Fruit fly (Drosophila melanogaster) whole organism, prepupa: ENCODE results near the gene CG31313.
A peak's percentile ranks its signal among the peaks of the same experiment; 100 is the strongest.

Experiments
- CG16779 ChIP-seq: fragments of 200-800 bp; sonication (Bioruptor generic); optimal IDR thresholded peaks from 3 replicates; lab custom pipeline; 2017; ENCODE audit warnings: missing biosample characterization, mild to moderate bottlenecking, missing genetic modification characterization
- CG6808 ChIP-seq: fragments of 200-800 bp; sonication (Bioruptor generic); optimal IDR thresholded peaks from 3 replicates; lab custom pipeline; 2017; ENCODE audit warnings: missing biosample characterization, missing genetic modification characterization, mild to moderate bottlenecking, moderate library complexity, missing genetic modification reagents
- CG6854 ChIP-seq: fragments of 200-800 bp; sonication (Bioruptor generic); optimal IDR thresholded peaks from 2 replicates; lab custom pipeline; 2017; ENCODE audit warnings: missing biosample characterization, mild to moderate bottlenecking, missing genetic modification characterization
- Smox ChIP-seq: fragments of 200-800 bp; sonication (Bioruptor generic); optimal IDR thresholded peaks from 3 replicates; lab custom pipeline; 2016; ENCODE audit warnings: missing biosample characterization, missing genetic modification characterization
- Sox102F ChIP-seq: fragments of 200-800 bp; sonication (Bioruptor generic); optimal IDR thresholded peaks from 2 replicates; lab custom pipeline; 2016; ENCODE audit warnings: missing biosample characterization, mild to moderate bottlenecking, missing genetic modification characterization
- Sox14 ChIP-seq: fragments of 200-800 bp; sonication (Bioruptor generic); optimal IDR thresholded peaks from 3 replicates; lab custom pipeline; 2016; ENCODE audit warnings: missing biosample characterization, missing genetic modification characterization
- Sox15 ChIP-seq: fragments of 200-800 bp; sonication (Bioruptor generic); optimal IDR thresholded peaks from 3 replicates; lab custom pipeline; 2016; ENCODE audit warnings: missing biosample characterization, missing genetic modification characterization
- dsx ChIP-seq: fragments of 200-800 bp; optimal IDR thresholded peaks from 3 replicates; lab custom pipeline; 2019; ENCODE audit warnings: missing biosample characterization, mild to moderate bottlenecking, missing genetic modification characterization, moderate library complexity; ENCODE audit not compliant: poor library complexity, severe bottlenecking
- fkh ChIP-seq: fragments of 200-800 bp; sonication (Bioruptor generic); optimal IDR thresholded peaks from 3 replicates; lab custom pipeline; 2017; ENCODE audit warnings: missing biosample characterization, mild to moderate bottlenecking, missing genetic modification characterization, moderate library complexity
- lz ChIP-seq: fragments of 200-800 bp; sonication (Bioruptor generic); optimal IDR thresholded peaks from 3 replicates; lab custom pipeline; 2016; ENCODE audit warnings: missing biosample characterization, missing genetic modification characterization

- TF ChIP-seq Smox (GFP tag; lab: Kevin White, UChicago) (peak; percentile 11), dsx (peak; percentile 45), lz (GFP tag; lab: Kevin White, UChicago) (no peak), CG6808 (GFP tag; lab: Kevin White, UChicago) (peak; percentile 72), Sox102F (GFP tag; lab: Kevin White, UChicago) (no peak), Sox15 (GFP tag; lab: Kevin White, UChicago) (no peak), fkh (peak; percentile 59), Sox14 (GFP tag; lab: Kevin White, UChicago) (peak; percentile 23), CG16779 (tag; lab: Kevin White, UChicago) (peak; percentile 32), CG6854 (no peak)
These were observed 23.7 kb upstream of the CG31313 start for dm6 chr3R:14590753-14591535.
